Fruit fly (Drosophila melanogaster): ENCODE data around the gene CG12236.

Gene CG12236

DNA sequence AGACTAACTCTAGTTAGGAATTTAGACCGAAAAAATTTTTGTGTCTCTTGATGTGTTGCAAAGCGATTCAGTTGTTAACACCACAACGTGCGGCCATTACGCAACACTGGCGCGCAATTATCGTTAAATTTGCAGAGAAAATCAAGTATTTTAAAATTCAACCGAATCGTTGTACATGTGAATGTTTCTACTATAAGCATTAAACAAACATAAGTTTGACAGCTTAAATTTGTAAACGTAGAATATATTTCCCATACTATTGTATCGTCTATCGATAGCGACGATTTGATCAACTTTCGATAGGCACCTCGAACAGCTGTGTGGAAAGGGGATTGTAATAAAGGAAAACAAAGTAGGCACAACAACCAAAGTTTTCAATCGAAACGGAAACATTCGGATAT lies 28.4 kb upstream of the CG12236 start, which contains the start of the genes Usp30 and CG16721 (continued):
- TF ChIP-seq sima (GFP tag; optimal IDR thresholded peaks at IDR 0.05), result no peak
- TF ChIP-seq D19A (tag; optimal IDR thresholded peaks at IDR 0.05), result peak; percentile 23
- TF ChIP-seq CG18764 (GFP tag; optimal IDR thresholded peaks at IDR 0.05), result no peak
- no peak for TF ChIP-seq CG12236 (GFP tag; optimal IDR thresholded peaks at IDR 0.05)
- TF ChIP-seq CG18011 (GFP tag; optimal IDR thresholded peaks at IDR 0.05), result peak; percentile 29
- TF ChIP-seq Ptx1 (GFP tag; IDR thresholded peaks at IDR 0.05), result no peak
- peak; percentile 46 for TF ChIP-seq E2f2 (GFP tag; IDR thresholded peaks at IDR 0.05)
- TF ChIP-seq tgo (GFP tag; IDR thresholded peaks at IDR 0.05), result no peak
- TF ChIP-seq CG30020 (tag; optimal IDR thresholded peaks at IDR 0.05), result peak; percentile 33
- no peak for TF ChIP-seq pita (GFP tag; optimal IDR thresholded peaks at IDR 0.05)
- peak; percentile 28; the same call in 1 of the 3 replicates for TF ChIP-seq zfh1 (GFP tag; IDR thresholded peaks at IDR 0.05)
- TF ChIP-seq peb (GFP tag; IDR thresholded peaks at IDR 0.05), result no peak
- peak; percentile 51 for TF ChIP-seq CG30403 (GFP tag; optimal IDR thresholded peaks at IDR 0.05)
- peak; percentile 9 for TF ChIP-seq CG9817 (tag; optimal IDR thresholded peaks at IDR 0.05)
- TF ChIP-seq dan (GFP tag; IDR thresholded peaks at IDR 0.05), result no peak
- TF ChIP-seq ssp (GFP tag; IDR thresholded peaks at IDR 0.05), result no peak
- no peak for TF ChIP-seq CG4404 (GFP tag; IDR thresholded peaks at IDR 0.05)
- peak; percentile 52; the same call in 1 of the 2 replicates for TF ChIP-seq CG2129 (GFP tag; IDR thresholded peaks at IDR 0.05; ENCODE audit: partially characterized antibody)
- TF ChIP-seq CG18619 (GFP tag; optimal IDR thresholded peaks at IDR 0.05), result no peak
- TF ChIP-seq CG31441 (GFP tag; IDR thresholded peaks at IDR 0.05), result no peak; the same call in 1 of the 2 replicates
- peak; percentile 55; the same call in 1 of the 3 replicates for TF ChIP-seq hb (GFP tag; IDR thresholded peaks at IDR 0.05; ENCODE audit: partially characterized antibody)
- TF ChIP-seq HmgZ (tag; optimal IDR thresholded peaks at IDR 0.05), result peak; percentile 76
- no peak for TF ChIP-seq usp (GFP tag; optimal IDR thresholded peaks at IDR 0.05)
- TF ChIP-seq phol (tag; optimal IDR thresholded peaks at IDR 0.05), result peak; percentile 55
- no peak for TF ChIP-seq CG7372 (GFP tag; IDR thresholded peaks at IDR 0.05)
- TF ChIP-seq CG4328 (GFP tag; optimal IDR thresholded peaks at IDR 0.05), result peak; percentile 13
- no peak for TF ChIP-seq Hr78 (GFP tag; optimal IDR thresholded peaks at IDR 0.05)
- peak; percentile 14 for TF ChIP-seq slp2 (GFP tag; optimal IDR thresholded peaks at IDR 0.05)
- peak; percentile 31 for TF ChIP-seq pum (GFP tag; optimal IDR thresholded peaks at IDR 0.05)
- TF ChIP-seq ro (GFP tag; IDR thresholded peaks at IDR 0.05), result no peak
- peak; percentile 17 for TF ChIP-seq fd3F (GFP tag; optimal IDR thresholded peaks at IDR 0.05)
- TF ChIP-seq CG8089 (GFP tag; optimal IDR thresholded peaks at IDR 0.05), result no peak
- no peak for TF ChIP-seq Dfd (GFP tag; optimal IDR thresholded peaks at IDR 0.05)
- TF ChIP-seq ewg (GFP tag; optimal IDR thresholded peaks at IDR 0.05), result no peak
- TF ChIP-seq CG10321 (GFP tag; IDR thresholded peaks at IDR 0.05), result no peak
- TF ChIP-seq Antp (GFP tag; optimal IDR thresholded peaks at IDR 0.05), result peak; percentile 69
- TF ChIP-seq chif (GFP tag; optimal IDR thresholded peaks at IDR 0.05), result peak; percentile 22 to 31
- no peak for TF ChIP-seq Awh (GFP tag; IDR thresholded peaks at IDR 0.05)
- peak; percentile 71; the same call in 2 of the 3 replicates for TF ChIP-seq CG6791 (GFP tag; IDR thresholded peaks at IDR 0.05; ENCODE audit: partially characterized antibody)
- no peak for TF ChIP-seq Asciz (GFP tag; optimal IDR thresholded peaks at IDR 0.05)
- no peak for TF ChIP-seq Atf6 (GFP tag; IDR thresholded peaks at IDR 0.05)
- peak; percentile 71 for TF ChIP-seq CG9932 (GFP tag; IDR thresholded peaks at IDR 0.05)
- no peak for TF ChIP-seq CG2875 (GFP tag; optimal IDR thresholded peaks at IDR 0.05)
- TF ChIP-seq Sry-δ (GFP tag; optimal IDR thresholded peaks at IDR 0.05), result peak; percentile 75
- TF ChIP-seq CG7963 (GFP tag; IDR thresholded peaks at IDR 0.05; ENCODE audit: partially characterized antibody), result no peak
- no peak for TF ChIP-seq tup (GFP tag; optimal IDR thresholded peaks at IDR 0.05)
- TF ChIP-seq unpg (GFP tag; optimal IDR thresholded peaks at IDR 0.05), result peak; percentile 43
- TF ChIP-seq abd-A (tag; optimal IDR thresholded peaks at IDR 0.05), result no peak
- no peak for TF ChIP-seq sd (tag; optimal IDR thresholded peaks at IDR 0.05)
- peak; percentile 26 for TF ChIP-seq CG18262 (tag; optimal IDR thresholded peaks at IDR 0.05)
- TF ChIP-seq Hand (GFP tag; optimal IDR thresholded peaks at IDR 0.05), result no peak

All from whole organism, embryonic.